Worm (Caenorhabditis elegans) whole organism, L4 larva: ENCODE results near the gene cest-17.

ENCODE experiments used
- Y105C5A.15 ChIP-seq: fragments of 200-800 bp; sonication (Bioruptor generic); IDR thresholded peaks from 2 replicates; pipeline ENCODE4 v1.3.6; 2022; ENCODE audit warnings: missing genetic modification characterization, missing compliant biosample characterization
- ceh-44 ChIP-seq: fragments of 200-800 bp; sonication (Bioruptor generic); IDR thresholded peaks from 2 replicates; pipeline ENCODE4 v1.3.6; 2022; ENCODE audit warnings: missing genetic modification reagents, missing genetic modification characterization, missing compliant biosample characterization
- ceh-62 ChIP-seq: sonication (generic microtip); optimal IDR thresholded peaks from 2 replicates; lab custom pipeline; 2017; ENCODE audit warnings: missing biosample characterization, missing genetic modification characterization
- ces-1 ChIP-seq: fragments of 150-350 bp; sonication (generic microtip); optimal IDR thresholded peaks from 4 replicates; lab custom pipeline; 2014; ENCODE audit warnings: missing biosample characterization, missing genetic modification reagents, missing genetic modification characterization
- fos-1 ChIP-seq: fragments of 150-350 bp; optimal IDR thresholded peaks from 2 replicates; lab custom pipeline; 2014; ENCODE audit warnings: missing biosample characterization, missing genetic modification characterization
- lin-13 ChIP-seq: fragments of 150-350 bp; optimal IDR thresholded peaks from 2 replicates; lab custom pipeline; 2014; ENCODE audit warnings: missing biosample characterization, missing genetic modification reagents, missing genetic modification characterization
- lir-3 ChIP-seq: sonication (generic microtip); optimal IDR thresholded peaks from 2 replicates; lab custom pipeline; 2016; ENCODE audit warnings: mild to moderate bottlenecking, missing genetic modification characterization, missing compliant biosample characterization
- nhr-237 ChIP-seq: sonication (generic microtip); optimal IDR thresholded peaks from 2 replicates; lab custom pipeline; 2017; ENCODE audit warnings: missing biosample characterization, missing genetic modification characterization
- nhr-6 ChIP-seq: fragments of 150-350 bp; optimal IDR thresholded peaks from 2 replicates; lab custom pipeline; 2014; ENCODE audit warnings: missing biosample characterization, missing genetic modification characterization
- tra-1 ChIP-seq: fragments of 200-800 bp; sonication (Bioruptor generic); IDR thresholded peaks from 2 replicates; pipeline ENCODE4 v1.3.6; 2022; ENCODE audit warnings: missing genetic modification reagents, missing genetic modification characterization, missing compliant biosample characterization
- unc-39 ChIP-seq: sonication (generic microtip); optimal IDR thresholded peaks from 2 replicates; lab custom pipeline; 2017; ENCODE audit warnings: missing biosample characterization, missing genetic modification characterization

- no peak for TF ChIP-seq ceh-62
- no peak for TF ChIP-seq Y105C5A.15 (GFP tag; lab: Robert Waterston, UW)
- no peak for TF ChIP-seq ces-1
- TF ChIP-seq lin-13 = no peak
- TF ChIP-seq tra-1 (GFP tag; lab: Robert Waterston, UW) = no peak
- TF ChIP-seq fos-1 (tag; lab: Kevin White, UChicago) = no peak
- TF ChIP-seq lir-3 (tag; lab: Kevin White, UChicago) = no peak
- TF ChIP-seq unc-39 (tag; lab: Kevin White, UChicago) = no peak
- TF ChIP-seq nhr-6 = no peak
- no peak for TF ChIP-seq ceh-44 (GFP tag; lab: Robert Waterston, UW)
- no peak for TF ChIP-seq nhr-237 (tag; lab: Kevin White, UChicago)
Measured at ce11 chrV:8196993-8197392, 6.1 kb upstream of the cest-17 start.
